Fruit fly (Drosophila melanogaster) whole organism, prepupa: ENCODE measurements around the gene CG34169.
A peak's percentile ranks its signal among the peaks of the same experiment; 100 is the strongest.

ENCODE experiments used
- CG10631 ChIP-seq: fragments of 200-800 bp; sonication (Bioruptor generic); optimal IDR thresholded peaks from 2 replicates; lab custom pipeline; 2016; ENCODE audit warnings: missing biosample characterization, missing genetic modification characterization
- CG10669 ChIP-seq: fragments of 200-800 bp; sonication (Bioruptor generic); optimal IDR thresholded peaks from 3 replicates; lab custom pipeline; 2018; ENCODE audit warnings: missing biosample characterization, mild to moderate bottlenecking, missing genetic modification characterization, moderate library complexity
- CG11294 ChIP-seq: fragments of 200-800 bp; sonication (Bioruptor generic); IDR thresholded peaks from 2 replicates; pipeline ENCODE4 v1.3.6; 2022; ENCODE audit warnings: missing biosample characterization, missing genetic modification characterization
- CG3032 ChIP-seq: fragments of 200-800 bp; optimal IDR thresholded peaks from 2 replicates; lab custom pipeline; 2019; ENCODE audit warnings: missing biosample characterization, mild to moderate bottlenecking, missing genetic modification characterization, moderate library complexity
- CG32006 ChIP-seq: fragments of 200-800 bp; sonication (Bioruptor generic); optimal IDR thresholded peaks from 3 replicates; lab custom pipeline; 2017; ENCODE audit warnings: missing biosample characterization, mild to moderate bottlenecking, missing genetic modification characterization
- CG6163 ChIP-seq: fragments of 200-800 bp; sonication (Bioruptor generic); IDR thresholded peaks from 3 replicates; pipeline ENCODE4 v1.3.6; 2022; ENCODE audit warnings: missing biosample characterization, missing genetic modification characterization
- CG6276 ChIP-seq: fragments of 200-800 bp; sonication (Bioruptor generic); optimal IDR thresholded peaks from 2 replicates; lab custom pipeline; 2017; ENCODE audit warnings: missing biosample characterization, mild to moderate bottlenecking, missing genetic modification characterization
- CG6792 ChIP-seq: fragments of 200-800 bp; sonication (Bioruptor generic); optimal IDR thresholded peaks from 3 replicates; lab custom pipeline; 2016; ENCODE audit warnings: missing biosample characterization, missing genetic modification characterization
- CG6808 ChIP-seq: fragments of 200-800 bp; sonication (Bioruptor generic); optimal IDR thresholded peaks from 3 replicates; lab custom pipeline; 2017; ENCODE audit warnings: missing biosample characterization, missing genetic modification characterization, mild to moderate bottlenecking, moderate library complexity, missing genetic modification reagents
- CG7368 ChIP-seq: fragments of 200-800 bp; sonication (Bioruptor generic); optimal IDR thresholded peaks from 3 replicates; lab custom pipeline; 2016; ENCODE audit warnings: missing biosample characterization, missing genetic modification characterization
- CG8119 ChIP-seq: fragments of 200-800 bp; sonication (Bioruptor generic); IDR thresholded peaks from 3 replicates; pipeline ENCODE4 v1.3.6; 2022; ENCODE audit warnings: missing biosample characterization, missing genetic modification characterization
- CG8319 ChIP-seq: fragments of 200-800 bp; sonication (Bioruptor generic); optimal IDR thresholded peaks from 3 replicates; lab custom pipeline; 2016; ENCODE audit warnings: missing biosample characterization, missing genetic modification characterization
- CG8632 ChIP-seq: fragments of 200-800 bp; sonication (Bioruptor generic); optimal IDR thresholded peaks from 3 replicates; lab custom pipeline; 2016; ENCODE audit warnings: missing biosample characterization, missing genetic modification characterization
- CG9139 ChIP-seq: fragments of 200-800 bp; sonication (Bioruptor generic); optimal IDR thresholded peaks from 3 replicates; lab custom pipeline; 2017; ENCODE audit warnings: missing biosample characterization, mild to moderate bottlenecking, missing genetic modification characterization
- Eip75B ChIP-seq: fragments of 200-800 bp; sonication (Bioruptor generic); optimal IDR thresholded peaks from 3 replicates; lab custom pipeline; 2016; ENCODE audit warnings: missing biosample characterization, missing genetic modification characterization
- Eip78C ChIP-seq: fragments of 200-800 bp; sonication (Bioruptor generic); peaks from one replicate; lab custom pipeline; 2016; ENCODE audit warnings: missing biosample characterization, missing genetic modification characterization
- Eip93F ChIP-seq: fragments of 200-800 bp; sonication (Bioruptor generic); optimal IDR thresholded peaks from 2 replicates; lab custom pipeline; 2016; ENCODE audit warnings: missing biosample characterization, mild to moderate bottlenecking, missing genetic modification characterization
- Hr39 ChIP-seq: fragments of 200-800 bp; sonication (Bioruptor generic); optimal IDR thresholded peaks from 2 replicates; lab custom pipeline; 2016; ENCODE audit warnings: missing biosample characterization, missing genetic modification characterization
- Hr4 ChIP-seq: fragments of 200-800 bp; sonication (Bioruptor generic); optimal IDR thresholded peaks from 3 replicates; lab custom pipeline; 2016; ENCODE audit warnings: missing biosample characterization, missing genetic modification characterization
- Met ChIP-seq: fragments of 200-800 bp; sonication (Bioruptor generic); optimal IDR thresholded peaks from 3 replicates; lab custom pipeline; 2016; ENCODE audit warnings: missing biosample characterization, missing genetic modification characterization
- Sox14 ChIP-seq: fragments of 200-800 bp; sonication (Bioruptor generic); optimal IDR thresholded peaks from 3 replicates; lab custom pipeline; 2016; ENCODE audit warnings: missing biosample characterization, missing genetic modification characterization
- achi ChIP-seq: fragments of 200-800 bp; sonication (Bioruptor generic); optimal IDR thresholded peaks from 3 replicates; lab custom pipeline; 2016; ENCODE audit warnings: missing biosample characterization, missing genetic modification characterization
- acj6 ChIP-seq: fragments of 200-800 bp; sonication (Bioruptor generic); optimal IDR thresholded peaks from 3 replicates; lab custom pipeline; 2016; ENCODE audit warnings: missing biosample characterization, missing genetic modification characterization
- dac ChIP-seq: fragments of 200-800 bp; sonication (Bioruptor generic); optimal IDR thresholded peaks from 2 replicates; lab custom pipeline; 2017; ENCODE audit warnings: missing biosample characterization, mild to moderate bottlenecking, missing genetic modification characterization
- esn ChIP-seq: fragments of 200-800 bp; sonication (Bioruptor generic); optimal IDR thresholded peaks from 2 replicates; lab custom pipeline; 2016; ENCODE audit warnings: missing biosample characterization, mild to moderate bottlenecking, missing genetic modification characterization, moderate library complexity
- fd59A ChIP-seq: fragments of 200-800 bp; sonication (Bioruptor generic); optimal IDR thresholded peaks from 2 replicates; lab custom pipeline; 2017; ENCODE audit warnings: missing biosample characterization, mild to moderate bottlenecking, missing genetic modification characterization, missing genetic modification reagents
- fd85E ChIP-seq: fragments of 200-800 bp; sonication (Bioruptor generic); optimal IDR thresholded peaks from 3 replicates; lab custom pipeline; 2016; ENCODE audit warnings: missing biosample characterization, missing genetic modification characterization
- fkh ChIP-seq: fragments of 200-800 bp; sonication (Bioruptor generic); optimal IDR thresholded peaks from 3 replicates; lab custom pipeline; 2017; ENCODE audit warnings: missing biosample characterization, mild to moderate bottlenecking, missing genetic modification characterization, moderate library complexity
- lz ChIP-seq: fragments of 200-800 bp; sonication (Bioruptor generic); optimal IDR thresholded peaks from 3 replicates; lab custom pipeline; 2016; ENCODE audit warnings: missing biosample characterization, missing genetic modification characterization
- pdm3 ChIP-seq: fragments of 200-800 bp; sonication (Bioruptor generic); optimal IDR thresholded peaks from 3 replicates; lab custom pipeline; 2016; ENCODE audit warnings: missing biosample characterization, missing genetic modification characterization
- salr ChIP-seq, 2 experiments: fragments of 200-800 bp; sonication (Bioruptor generic); optimal IDR thresholded peaks; 3 replicates each; lab custom pipeline; 2016 to 2018; ENCODE audit warnings: missing biosample characterization in 2 of 2, missing genetic modification characterization in 2 of 2, mild to moderate bottlenecking in 1 of 2
- ss ChIP-seq, 2 experiments: fragments of 200-800 bp; sonication (Bioruptor generic); optimal IDR thresholded peaks; 2 replicates in 1 of 2; 3 replicates in 1 of 2; lab custom pipeline; 2017 to 2018; ENCODE audit warnings: mild to moderate bottlenecking in 2 of 2, missing biosample characterization in 2 of 2, missing genetic modification characterization in 2 of 2, moderate library complexity in 1 of 2
- svp ChIP-seq: fragments of 200-800 bp; sonication (Bioruptor generic); peaks from one replicate; lab custom pipeline; 2016; ENCODE audit warnings: missing biosample characterization, missing genetic modification characterization
- topi ChIP-seq: fragments of 200-800 bp; sonication (Bioruptor generic); optimal IDR thresholded peaks from 3 replicates; lab custom pipeline; 2016; ENCODE audit warnings: missing biosample characterization, missing genetic modification characterization
- vri ChIP-seq: fragments of 200-800 bp; sonication (Bioruptor generic); optimal IDR thresholded peaks from 3 replicates; lab custom pipeline; 2016; ENCODE audit warnings: missing biosample characterization, mild to moderate bottlenecking, missing genetic modification characterization

Gene CG34169

DNA sequence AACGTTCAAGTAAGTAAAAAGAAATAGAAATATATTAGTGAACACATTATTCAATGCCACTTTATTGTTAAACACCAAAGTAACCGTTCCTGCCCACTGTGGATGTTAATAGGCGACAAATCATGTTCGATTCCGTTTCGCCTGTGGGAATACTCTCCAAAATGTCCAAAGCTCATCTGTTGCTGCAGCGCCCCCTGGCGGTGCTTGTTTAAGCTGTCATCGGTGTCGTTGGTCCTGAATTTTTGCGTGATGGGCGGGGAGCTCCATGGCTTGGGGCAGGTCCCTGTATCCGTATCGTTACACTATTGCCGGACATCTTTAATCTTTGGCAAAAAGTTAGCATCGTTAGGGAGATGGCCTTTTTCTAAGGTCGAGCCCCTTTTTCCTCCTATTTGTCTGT is 28.5 kb downstream of the CG34169 start:
- TF ChIP-seq Sox14 (GFP tag; lab: Kevin White, UChicago) (no peak), topi (GFP tag; lab: Kevin White, UChicago) (no peak), Hr39 (GFP tag; lab: Kevin White, UChicago) (no peak), svp (GFP tag; lab: Kevin White, UChicago) (no peak), CG9139 (no peak), Eip78C (no peak), lz (GFP tag; lab: Kevin White, UChicago) (no peak), esn (no peak), CG8319 (GFP tag; lab: Kevin White, UChicago) (no peak), Hr4 (GFP tag; lab: Kevin White, UChicago) (no peak), CG8632 (no peak), fkh (GFP tag; lab: Kevin White, UChicago) (no peak), CG3032 (no peak), ss (GFP tag; optimal IDR thresholded peaks at IDR 0.05; lab: Kevin White, UChicago) (no peak), acj6 (GFP tag; lab: Kevin White, UChicago) (no peak), dac (GFP tag; lab: Kevin White, UChicago) (no peak)

DNA sequence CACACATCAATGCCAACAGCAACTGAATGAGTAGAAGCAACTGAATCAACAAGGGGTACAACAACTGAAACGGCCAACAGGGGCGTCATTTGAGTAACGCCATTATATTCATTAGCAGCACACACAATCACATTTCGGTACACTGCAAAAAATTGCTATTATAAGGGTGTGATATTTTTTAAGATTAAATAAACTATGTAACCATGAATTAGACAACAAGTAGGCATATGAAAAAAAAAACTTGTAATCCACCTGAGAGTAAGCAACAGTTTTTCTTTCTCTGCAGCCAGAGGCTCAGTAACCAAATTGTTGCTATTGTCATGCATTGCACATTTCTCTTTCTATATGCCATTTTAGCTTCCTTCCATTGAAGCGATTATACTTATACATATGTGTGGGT is 30.6 kb downstream of the CG34169 start:
- TF ChIP-seq Hr4 (GFP tag; lab: Kevin White, UChicago) (no peak), ss (GFP tag; optimal IDR thresholded peaks at IDR 0.05; lab: Kevin White, UChicago) (no peak), CG7368 (GFP tag; lab: Kevin White, UChicago) (no peak), dac (GFP tag; lab: Kevin White, UChicago) (no peak), CG10631 (GFP tag; lab: Kevin White, UChicago) (no peak), Eip93F (no peak), fd85E (GFP tag; lab: Kevin White, UChicago) (no peak), svp (GFP tag; lab: Kevin White, UChicago) (peak; percentile 44), Eip75B (GFP tag; lab: Kevin White, UChicago) (no peak), CG3032 (no peak), CG8119 (no peak), Eip78C (peak; percentile 47)
- TF ChIP-seq, all 60 proteins: peak for 2

DNA sequence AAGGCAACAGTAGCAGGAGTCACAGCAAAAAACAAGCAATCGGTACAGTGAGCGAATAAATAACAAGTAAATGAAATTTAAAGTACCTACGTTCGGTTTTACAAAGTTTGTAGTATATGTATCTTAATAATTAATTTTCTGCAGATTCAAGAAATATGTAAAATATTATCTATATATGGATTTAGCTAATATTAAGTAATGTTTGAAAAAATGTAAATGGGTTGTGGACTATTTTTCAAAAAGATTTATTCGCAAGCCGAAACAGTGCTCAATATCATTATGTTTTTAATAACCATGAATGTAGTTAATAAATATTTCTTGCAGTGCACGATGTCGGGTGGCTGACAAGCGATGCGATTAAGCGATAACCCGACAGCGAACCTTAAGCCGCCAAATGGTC is 33.8 kb downstream of the CG34169 start:
- TF ChIP-seq Eip78C = peak; percentile 22
- no peak for TF ChIP-seq CG8119
- no peak for TF ChIP-seq CG6792
- peak; percentile 61 for TF ChIP-seq svp (GFP tag; lab: Kevin White, UChicago)
- peak; percentile 19 for TF ChIP-seq CG10669 (GFP tag; lab: Kevin White, UChicago)
- TF ChIP-seq CG10631 (GFP tag; lab: Kevin White, UChicago) = peak; percentile 9
- peak; percentile 12 for TF ChIP-seq CG3032
- peak; percentile 38 for TF ChIP-seq esn

DNA sequence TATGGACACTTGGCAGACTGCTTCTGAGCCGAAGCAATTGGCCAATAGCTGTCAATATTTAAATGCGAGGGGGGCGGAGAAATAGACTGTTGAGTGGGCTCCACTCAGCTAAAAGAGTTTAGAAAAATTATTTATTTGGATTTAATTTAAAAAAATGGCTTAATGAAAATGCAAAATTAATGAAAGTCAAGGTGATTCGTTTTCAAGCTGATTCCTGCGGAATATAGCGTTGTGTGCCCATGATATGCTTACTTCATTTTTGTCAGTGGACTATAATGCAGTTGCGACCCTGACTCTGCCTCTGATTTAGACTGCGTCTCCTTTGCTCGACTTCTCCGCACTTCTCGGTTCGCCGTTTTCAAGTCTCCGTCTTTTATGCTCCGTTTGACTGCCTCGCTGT is 43.6 kb downstream of the CG34169 start:
- TF ChIP-seq topi (GFP tag; lab: Kevin White, UChicago) (no peak), pdm3 (GFP tag; lab: Kevin White, UChicago) (peak; percentile 3), Eip93F (no peak), achi (no peak), esn (no peak), fd59A (GFP tag; lab: Kevin White, UChicago) (no peak), CG8632 (no peak), Hr4 (GFP tag; lab: Kevin White, UChicago) (no peak), ss (GFP tag; optimal IDR thresholded peaks at IDR 0.05; lab: Kevin White, UChicago) (no peak), svp (GFP tag; lab: Kevin White, UChicago) (no peak), Eip75B (GFP tag; lab: Kevin White, UChicago) (peak; percentile 33), acj6 (GFP tag; lab: Kevin White, UChicago) (peak; percentile 22), Sox14 (GFP tag; lab: Kevin White, UChicago) (no peak), Met (GFP tag; lab: Kevin White, UChicago) (no peak), vri (GFP tag; lab: Kevin White, UChicago) (no peak), CG6163 (GFP tag; lab: Robert Waterston, UW) (0 out of 3 replicates have a peak, but pooled peaks have one; percentile 56), CG32006 (peak; percentile 5), CG6276 (GFP tag; lab: Kevin White, UChicago) (no peak), salr (GFP tag; optimal IDR thresholded peaks at IDR 0.05; lab: Kevin White, UChicago) (no peak), CG10669 (GFP tag; lab: Kevin White, UChicago) (peak; percentile 30), CG9139 (no peak), Eip78C (peak; percentile 31), CG11294 (GFP tag; lab: Robert Waterston, UW) (no peak), CG8319 (GFP tag; lab: Kevin White, UChicago) (no peak), CG6808 (GFP tag; lab: Kevin White, UChicago) (no peak)
